Worm (Caenorhabditis elegans) whole organism, L1 larva: ENCODE measurements around the gene rpc-25.

Experiments
- C04F5.9 ChIP-seq: sonication (generic microtip); optimal IDR thresholded peaks from 2 replicates; lab custom pipeline; 2016; ENCODE audit warnings: missing genetic modification characterization, missing compliant biosample characterization
- efl-1 ChIP-seq, 4 experiments: fragments of 150-350 bp; optimal IDR thresholded peaks in 3 of 4; peaks in 1 of 4; 1 replicate in 1 of 4; 2 replicates in 3 of 4; lab custom pipeline; 2014; ENCODE audit warnings: missing biosample characterization in 2 of 4, missing genetic modification characterization in 2 of 4, missing genetic modification reagents in 2 of 4
- elt-3 ChIP-seq, 6 experiments: fragments of 150-350 bp in 1 of 6; sonication (generic microtip); optimal IDR thresholded peaks; 2 replicates each; lab custom pipeline; 2017 to 2018; ENCODE audit warnings: missing biosample characterization in 6 of 6, missing genetic modification characterization in 6 of 6, inconsistent platforms in 1 of 6
- mdl-1 ChIP-seq, 2 experiments: fragments of 150-350 bp; optimal IDR thresholded peaks; 2 replicates each; lab custom pipeline; 2014 to 2017; ENCODE audit warnings: missing biosample characterization in 2 of 2, missing genetic modification characterization in 2 of 2, inconsistent platforms in 1 of 2
- mep-1 ChIP-seq: fragments of 150-350 bp; optimal IDR thresholded peaks from 2 replicates; lab custom pipeline; 2014; ENCODE audit warnings: missing biosample characterization, missing genetic modification characterization
- nhr-19 ChIP-seq: fragments of 200-800 bp; sonication (Bioruptor generic); conservative IDR thresholded peaks from 2 replicates; pipeline ENCODE4 v1.3.6; 2022; ENCODE audit warnings: missing genetic modification characterization, missing compliant biosample characterization
- nhr-76 ChIP-seq: sonication (generic microtip); optimal IDR thresholded peaks from 2 replicates; lab custom pipeline; 2017; ENCODE audit warnings: missing biosample characterization, missing genetic modification characterization
- nhr-90 ChIP-seq: sonication (generic microtip); optimal IDR thresholded peaks from 2 replicates; lab custom pipeline; 2016; ENCODE audit warnings: mild to moderate bottlenecking, missing genetic modification characterization, missing compliant biosample characterization; ENCODE audit not compliant: poor library complexity
- skn-1 ChIP-seq: fragments of 150-350 bp; optimal IDR thresholded peaks from 2 replicates; lab custom pipeline; 2014; ENCODE audit warnings: missing biosample characterization, missing genetic modification characterization
- snu-23 ChIP-seq: sonication (generic microtip); optimal IDR thresholded peaks from 2 replicates; lab custom pipeline; 2016; ENCODE audit warnings: missing genetic modification characterization, missing compliant biosample characterization
- unc-62 ChIP-seq: fragments of 150-350 bp; optimal IDR thresholded peaks from 2 replicates; lab custom pipeline; 2014; ENCODE audit warnings: missing biosample characterization, missing genetic modification reagents, missing genetic modification characterization

DNA sequence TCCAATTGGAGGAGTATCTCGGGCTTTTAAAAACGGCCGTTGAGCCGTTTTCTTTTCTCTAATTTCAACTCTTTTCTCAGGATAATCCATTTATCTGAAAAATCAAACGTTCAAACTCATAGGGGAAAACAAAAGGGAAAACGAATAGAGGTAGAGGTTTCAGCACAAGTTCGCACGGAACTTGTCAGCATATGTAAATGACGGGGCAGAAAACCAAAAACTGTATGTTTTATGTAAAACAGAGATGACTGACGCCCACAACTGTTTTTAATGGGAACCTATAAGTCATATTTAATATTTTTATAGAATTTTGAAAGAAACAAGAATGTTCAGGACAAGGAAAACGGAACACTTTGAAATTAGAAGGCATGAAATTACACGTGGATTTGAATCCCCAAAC lies 40.0 kb downstream of the rpc-25 start, which contains the start of gene C51E3.6:
- TF ChIP-seq C04F5.9 (tag; lab: Kevin White, UChicago), result no peak
- TF ChIP-seq skn-1 (tag; lab: Kevin White, UChicago), result no peak
- no peak for TF ChIP-seq nhr-90 (tag; lab: Kevin White, UChicago)
- no peak for TF ChIP-seq mdl-1 (tag; optimal IDR thresholded peaks at IDR 0.05; lab: Kevin White, UChicago)
- no peak for TF ChIP-seq nhr-19 (GFP tag; lab: Robert Waterston, UW)
- TF ChIP-seq snu-23, result no peak
- no peak for TF ChIP-seq elt-3 (tag; optimal IDR thresholded peaks at IDR 0.05; lab: Kevin White, UChicago)
- TF ChIP-seq mep-1, result no peak
- TF ChIP-seq efl-1 (optimal IDR thresholded peaks at IDR 0.05; lab: Kevin White, UChicago), result no peak
- TF ChIP-seq efl-1 (GFP tag; optimal IDR thresholded peaks at IDR 0.05 in 1 of 2; lab: Kevin White, UChicago), result no peak
- TF ChIP-seq nhr-76 (tag; lab: Kevin White, UChicago), result no peak
- TF ChIP-seq unc-62 (GFP tag; lab: Kevin White, UChicago), result no peak
